Fruit fly (Drosophila melanogaster) whole organism, prepupa: ENCODE results near the gene CG31921.

Experiments
- Blimp-1 ChIP-seq: fragments of 200-800 bp; sonication (Bioruptor generic); optimal IDR thresholded peaks from 3 replicates; lab custom pipeline; 2017; ENCODE audit warnings: missing biosample characterization, missing genetic modification characterization, mild to moderate bottlenecking, moderate library complexity, missing genetic modification reagents
- CG31627 ChIP-seq: fragments of 200-800 bp; sonication (Bioruptor generic); optimal IDR thresholded peaks from 3 replicates; lab custom pipeline; 2016; ENCODE audit warnings: missing biosample characterization, missing genetic modification characterization
- Ets96B ChIP-seq: fragments of 200-800 bp; optimal IDR thresholded peaks from 2 replicates; lab custom pipeline; 2019; ENCODE audit warnings: missing biosample characterization, mild to moderate bottlenecking, missing genetic modification characterization, moderate library complexity
- acj6 ChIP-seq: fragments of 200-800 bp; sonication (Bioruptor generic); optimal IDR thresholded peaks from 3 replicates; lab custom pipeline; 2016; ENCODE audit warnings: missing biosample characterization, missing genetic modification characterization

- TF ChIP-seq CG31627 (GFP tag; lab: Kevin White, UChicago), result no peak
- no peak for TF ChIP-seq Ets96B (tag; lab: Kevin White, UChicago)
- TF ChIP-seq acj6 (GFP tag; lab: Kevin White, UChicago), result no peak
- TF ChIP-seq Blimp-1, result no peak
These were observed 28.7 kb downstream of the CG31921 start for dm6 chr2L:303306-303962.
